Fruit fly (Drosophila melanogaster) whole organism, adult: ENCODE data around the gene mAChR-C.
A peak's percentile ranks its signal among the peaks of the same experiment; 100 is the strongest.

Experiments
- CG11617 ChIP-seq: fragments of 200-800 bp; sonication (Bioruptor generic); optimal IDR thresholded peaks from 2 replicates; lab custom pipeline; 2017; ENCODE audit warnings: mild to moderate bottlenecking, missing biosample characterization, missing genetic modification reagents, missing genetic modification characterization
- CG12768 ChIP-seq: fragments of 200-800 bp; sonication (Bioruptor generic); optimal IDR thresholded peaks from 2 replicates; lab custom pipeline; 2017; ENCODE audit warnings: missing biosample characterization, missing genetic modification characterization, mild to moderate bottlenecking, moderate library complexity, missing genetic modification reagents
- CG14711 ChIP-seq: fragments of 200-800 bp; sonication (Bioruptor generic); optimal IDR thresholded peaks from 2 replicates; lab custom pipeline; 2018; ENCODE audit warnings: missing biosample characterization, mild to moderate bottlenecking, missing genetic modification characterization, moderate library complexity
- CG1620 ChIP-seq: fragments of 200-800 bp; sonication (Bioruptor generic); optimal IDR thresholded peaks from 2 replicates; lab custom pipeline; 2016; ENCODE audit warnings: missing biosample characterization, missing genetic modification characterization
- CG33017 ChIP-seq: fragments of 200-800 bp; sonication (Bioruptor generic); optimal IDR thresholded peaks from 2 replicates; lab custom pipeline; 2018; ENCODE audit warnings: missing biosample characterization, mild to moderate bottlenecking, missing genetic modification characterization, moderate library complexity
- CG5204 ChIP-seq: fragments of 200-800 bp; sonication (Bioruptor generic); optimal IDR thresholded peaks from 2 replicates; lab custom pipeline; 2016; ENCODE audit warnings: missing biosample characterization, missing genetic modification characterization
- CG7045 ChIP-seq: fragments of 200-800 bp; sonication (Bioruptor generic); optimal IDR thresholded peaks from 2 replicates; lab custom pipeline; 2017; ENCODE audit warnings: missing biosample characterization, mild to moderate bottlenecking, missing genetic modification characterization
- CG7101 ChIP-seq: fragments of 200-800 bp; sonication (Bioruptor generic); optimal IDR thresholded peaks from 2 replicates; lab custom pipeline; 2018; ENCODE audit warnings: missing biosample characterization, mild to moderate bottlenecking, missing genetic modification characterization, moderate library complexity
- Clk ChIP-seq: fragments of 200-800 bp; sonication (Bioruptor generic); optimal IDR thresholded peaks from 2 replicates; lab custom pipeline; 2017; ENCODE audit warnings: missing biosample characterization, missing genetic modification characterization
- Crg-1 ChIP-seq: fragments of 200-800 bp; sonication (Bioruptor generic); optimal IDR thresholded peaks from 2 replicates; lab custom pipeline; 2016; ENCODE audit warnings: missing biosample characterization, missing genetic modification characterization
- Hr96 ChIP-seq: fragments of 200-800 bp; sonication (Bioruptor generic); optimal IDR thresholded peaks from 2 replicates; lab custom pipeline; 2016; ENCODE audit warnings: missing biosample characterization, missing genetic modification characterization
- Mnt ChIP-seq: fragments of 200-800 bp; sonication (Bioruptor generic); optimal IDR thresholded peaks from 2 replicates; lab custom pipeline; 2016; ENCODE audit warnings: missing biosample characterization, mild to moderate bottlenecking, missing genetic modification characterization
- bab1 ChIP-seq: fragments of 200-800 bp; sonication (Bioruptor generic); optimal IDR thresholded peaks from 3 replicates; lab custom pipeline; 2019; ENCODE audit warnings: missing biosample characterization, mild to moderate bottlenecking, missing genetic modification characterization, moderate library complexity
- cic ChIP-seq: fragments of 200-800 bp; sonication (Bioruptor generic); optimal IDR thresholded peaks from 2 replicates; lab custom pipeline; 2017; ENCODE audit warnings: missing biosample characterization, mild to moderate bottlenecking, missing genetic modification characterization, moderate library complexity
- cnc ChIP-seq, 2 experiments: fragments of >200 bp; optimal IDR thresholded peaks; 2 replicates each; lab custom pipeline; 2017
- kay ChIP-seq: fragments of 200-800 bp; sonication (Bioruptor generic); peaks from one replicate; lab custom pipeline; 2016; ENCODE audit warnings: missing biosample characterization, missing genetic modification characterization, borderline replicate concordance
- ovo ChIP-seq: fragments of 200-800 bp; sonication (Bioruptor generic); optimal IDR thresholded peaks from 2 replicates; lab custom pipeline; 2016; ENCODE audit warnings: missing biosample characterization, missing genetic modification characterization
- pad ChIP-seq: fragments of 200-800 bp; sonication (Bioruptor generic); optimal IDR thresholded peaks from 3 replicates; lab custom pipeline; 2017; ENCODE audit warnings: missing biosample characterization, missing genetic modification characterization, mild to moderate bottlenecking, moderate library complexity, missing genetic modification reagents
- tj ChIP-seq: fragments of 200-800 bp; sonication (Bioruptor generic); optimal IDR thresholded peaks from 3 replicates; lab custom pipeline; 2017; ENCODE audit warnings: missing biosample characterization, mild to moderate bottlenecking, missing genetic modification characterization, moderate library complexity
- toe ChIP-seq: fragments of 200-800 bp; sonication (Bioruptor generic); optimal IDR thresholded peaks from 2 replicates; lab custom pipeline; 2016; ENCODE audit warnings: missing biosample characterization, missing genetic modification characterization

mAChR-C gene

dm6 chrX:6849178-6849956 lies 16.9 kb upstream of the mAChR-C start, which contains the start of the genes Cht11 and CG4558:
TSS of gene Cht11 (minus strand) at chrX:6849517.
TSS of gene CG4558 (plus strand) at chrX:6849770.
- TF ChIP-seq tj (GFP tag; lab: Kevin White, UChicago) (peak; percentile 83), Mnt (GFP tag; lab: Kevin White, UChicago) (peak; percentile 84), cnc (optimal IDR thresholded peaks at IDR 0.05; lab: Kevin White, UChicago) (no peak), CG11617 (GFP tag; lab: Kevin White, UChicago) (peak; percentile 93), Crg-1 (GFP tag; lab: Kevin White, UChicago) (peak; percentile 79), pad (peak; percentile 93), cic (peak; percentile 66), ovo (peak; percentile 75), CG7045 (GFP tag; lab: Kevin White, UChicago) (peak; percentile 64), Hr96 (GFP tag; lab: Kevin White, UChicago) (peak; percentile 79), toe (GFP tag; lab: Kevin White, UChicago) (peak; percentile 80), CG7101 (tag; lab: Kevin White, UChicago) (peak; percentile 92), CG14711 (tag; lab: Kevin White, UChicago) (peak; percentile 86), Clk (GFP tag; lab: Kevin White, UChicago) (peak; percentile 45), CG1620 (GFP tag; lab: Kevin White, UChicago) (peak; percentile 89), CG33017 (tag; lab: Kevin White, UChicago) (peak; percentile 76), bab1 (GFP tag; lab: Kevin White, UChicago) (peak; percentile 93), kay (GFP tag; lab: Kevin White, UChicago) (no peak), CG12768 (GFP tag; lab: Kevin White, UChicago) (peak; percentile 88), CG5204 (GFP tag; lab: Kevin White, UChicago) (peak; percentile 79)

- peak; percentile 71 for TF ChIP-seq CG1620 (GFP tag; lab: Kevin White, UChicago)
- peak; percentile 70 for TF ChIP-seq CG12768 (GFP tag; lab: Kevin White, UChicago)
- peak; percentile 65 for TF ChIP-seq ovo
- peak; percentile 54 for TF ChIP-seq Crg-1 (GFP tag; lab: Kevin White, UChicago)
- peak; percentile 87 for TF ChIP-seq CG7101 (tag; lab: Kevin White, UChicago)
- peak; percentile 55 for TF ChIP-seq Mnt (GFP tag; lab: Kevin White, UChicago)
- no peak for TF ChIP-seq cic
- peak; percentile 73 for TF ChIP-seq CG7045 (GFP tag; lab: Kevin White, UChicago)
- no peak for TF ChIP-seq kay (GFP tag; lab: Kevin White, UChicago)
- TF ChIP-seq cnc (optimal IDR thresholded peaks at IDR 0.05; lab: Kevin White, UChicago), result no peak
- peak; percentile 12 for TF ChIP-seq CG5204 (GFP tag; lab: Kevin White, UChicago)
- no peak for TF ChIP-seq Hr96 (GFP tag; lab: Kevin White, UChicago)
- peak; percentile 77 for TF ChIP-seq CG14711 (tag; lab: Kevin White, UChicago)
- TF ChIP-seq CG11617 (GFP tag; lab: Kevin White, UChicago), result peak; percentile 85
- TF ChIP-seq CG33017 (tag; lab: Kevin White, UChicago), result peak; percentile 57
- peak; percentile 76 for TF ChIP-seq toe (GFP tag; lab: Kevin White, UChicago)
- peak; percentile 64 for TF ChIP-seq tj (GFP tag; lab: Kevin White, UChicago)
- peak; percentile 35 for TF ChIP-seq Clk (GFP tag; lab: Kevin White, UChicago)
- TF ChIP-seq pad, result peak; percentile 74
- peak; percentile 91 for TF ChIP-seq bab1 (GFP tag; lab: Kevin White, UChicago)
These were observed 11.5 kb upstream of the mAChR-C start, which contains the start of the genes CG14435 and Tmf for dm6 chrX:6843841-6844440. TSS of gene CG14435 (minus strand) at chrX:6843921. TSS of gene Tmf (plus strand) at chrX:6844341.

- TF ChIP-seq CG1620 (GFP tag; lab: Kevin White, UChicago) (peak; percentile 6), Mnt (GFP tag; lab: Kevin White, UChicago) (peak; percentile 21), cic (no peak), cnc (optimal IDR thresholded peaks at IDR 0.05; lab: Kevin White, UChicago) (no peak), tj (GFP tag; lab: Kevin White, UChicago) (no peak), kay (GFP tag; lab: Kevin White, UChicago) (no peak), CG7045 (GFP tag; lab: Kevin White, UChicago) (no peak), bab1 (GFP tag; lab: Kevin White, UChicago) (peak; percentile 65), CG14711 (tag; lab: Kevin White, UChicago) (no peak), CG5204 (GFP tag; lab: Kevin White, UChicago) (no peak), CG7101 (tag; lab: Kevin White, UChicago) (no peak), Hr96 (GFP tag; lab: Kevin White, UChicago) (no peak), pad (peak; percentile 24), Clk (GFP tag; lab: Kevin White, UChicago) (no peak)
These were observed 8.3 kb downstream of the mAChR-C start, which contains the start of gene nonC for dm6 chrX:6824203-6824602. TSS of gene nonC (plus strand) at chrX:6824496.

DNA sequence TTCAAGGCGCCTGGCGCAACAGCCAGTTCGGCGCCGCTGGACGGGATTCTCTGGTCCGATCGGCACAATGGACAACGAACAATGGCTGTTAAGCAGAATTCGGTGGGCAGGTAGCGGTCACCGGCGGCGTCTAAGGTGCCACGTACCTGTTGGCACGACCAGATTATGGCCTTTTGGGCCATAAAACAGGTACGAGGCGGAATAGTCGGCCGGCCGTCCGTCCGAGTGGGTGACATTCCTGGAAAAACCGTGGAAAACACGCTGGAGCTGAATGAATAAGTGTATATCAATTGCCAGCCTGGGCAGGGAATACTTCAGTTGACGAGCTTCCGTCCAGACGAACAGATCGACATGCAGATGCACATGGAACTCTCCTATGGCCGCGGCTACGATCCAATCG lies 9.6 kb downstream of the mAChR-C start, which contains the start of gene Atx-1:
Atx-1 (plus strand) TSS at position 301 of the 400 bp plus-strand sequence.
- TF ChIP-seq CG7101 (tag; lab: Kevin White, UChicago) (no peak), CG14711 (tag; lab: Kevin White, UChicago) (no peak), toe (GFP tag; lab: Kevin White, UChicago) (no peak), bab1 (GFP tag; lab: Kevin White, UChicago) (no peak)

- TF ChIP-seq tj (GFP tag; lab: Kevin White, UChicago) (peak; percentile 9), CG7101 (tag; lab: Kevin White, UChicago) (peak; percentile 12), cnc (optimal IDR thresholded peaks at IDR 0.05; lab: Kevin White, UChicago) (no peak), kay (GFP tag; lab: Kevin White, UChicago) (no peak), Mnt (GFP tag; lab: Kevin White, UChicago) (peak; percentile 66), bab1 (GFP tag; lab: Kevin White, UChicago) (peak; percentile 59), pad (no peak), cic (peak; percentile 9)
These were observed 11.8 kb downstream of the mAChR-C start, which contains the start of the genes Nf-YC and xit for dm6 chrX:6820703-6821102. TSS of gene Nf-YC (minus strand) at chrX:6820919. TSS of gene xit (plus strand) at chrX:6821016.
